Fruit fly (Drosophila melanogaster) whole organism, pupa: ENCODE results near the gene CG13288.

Experiments used
- CG10348 ChIP-seq: fragments of 200-800 bp; sonication (Bioruptor generic); IDR thresholded peaks from 2 replicates; pipeline ENCODE4 v1.3.6; 2022; ENCODE audit warnings: missing biosample characterization, missing genetic modification characterization
- CG12605 ChIP-seq: fragments of 200-800 bp; sonication (Bioruptor generic); IDR thresholded peaks from 2 replicates; pipeline ENCODE4 v1.3.6; 2022; ENCODE audit warnings: missing biosample characterization, missing genetic modification characterization
- CG13204 ChIP-seq: fragments of 200-800 bp; sonication (Bioruptor generic); optimal IDR thresholded peaks from 2 replicates; lab custom pipeline; 2018; ENCODE audit warnings: missing biosample characterization, mild to moderate bottlenecking, missing genetic modification characterization, moderate library complexity
- CG14655 ChIP-seq: fragments of 200-800 bp; sonication (Bioruptor generic); optimal IDR thresholded peaks from 3 replicates; lab custom pipeline; 2017; ENCODE audit warnings: mild to moderate bottlenecking, missing biosample characterization, missing genetic modification reagents, missing genetic modification characterization
- CG15710 ChIP-seq: fragments of 200-800 bp; sonication (Bioruptor generic); optimal IDR thresholded peaks from 2 replicates; lab custom pipeline; 2018; ENCODE audit warnings: missing biosample characterization, mild to moderate bottlenecking, missing genetic modification characterization, moderate library complexity
- CG17806 ChIP-seq: fragments of 200-800 bp; sonication (Bioruptor generic); optimal IDR thresholded peaks from 2 replicates; lab custom pipeline; 2018; ENCODE audit warnings: missing biosample characterization, mild to moderate bottlenecking, missing genetic modification characterization, moderate library complexity
- CG32121 ChIP-seq: fragments of 200-800 bp; sonication (Bioruptor generic); IDR thresholded peaks from 2 replicates; pipeline ENCODE4 v1.3.6; 2022; ENCODE audit warnings: missing biosample characterization, missing genetic modification characterization
- CG34367 ChIP-seq: fragments of 200-800 bp; sonication (Bioruptor generic); optimal IDR thresholded peaks from 2 replicates; lab custom pipeline; 2018; ENCODE audit warnings: missing biosample characterization, mild to moderate bottlenecking, missing genetic modification characterization
- CG4496 ChIP-seq: fragments of 200-800 bp; sonication (Bioruptor generic); IDR thresholded peaks from 3 replicates; pipeline ENCODE4 v1.3.6; 2022; ENCODE audit warnings: missing biosample characterization, missing genetic modification characterization
- CG8159 ChIP-seq: fragments of 200-800 bp; sonication (Bioruptor generic); optimal IDR thresholded peaks from 3 replicates; lab custom pipeline; 2018; ENCODE audit warnings: missing biosample characterization, mild to moderate bottlenecking, missing genetic modification characterization, moderate library complexity
- CG8301 ChIP-seq: fragments of 200-800 bp; sonication (Bioruptor generic); optimal IDR thresholded peaks from 2 replicates; lab custom pipeline; 2018; ENCODE audit warnings: missing biosample characterization, mild to moderate bottlenecking, missing genetic modification characterization
- CG9948 ChIP-seq: fragments of 200-800 bp; sonication (Bioruptor generic); optimal IDR thresholded peaks from 2 replicates; lab custom pipeline; 2018; ENCODE audit warnings: missing biosample characterization, mild to moderate bottlenecking, missing genetic modification characterization, moderate library complexity
- D1 ChIP-seq: fragments of 200-800 bp; sonication (Bioruptor generic); optimal IDR thresholded peaks from 2 replicates; lab custom pipeline; 2018; ENCODE audit warnings: missing biosample characterization, mild to moderate bottlenecking, missing genetic modification characterization, moderate library complexity
- EcR ChIP-seq: fragments of 200-800 bp; sonication (Bioruptor generic); optimal IDR thresholded peaks from 3 replicates; lab custom pipeline; 2019; ENCODE audit warnings: missing biosample characterization, missing genetic modification characterization, mild to moderate bottlenecking, moderate library complexity, missing genetic modification reagents
- Ets98B ChIP-seq: fragments of 200-800 bp; sonication (Bioruptor generic); IDR thresholded peaks from 2 replicates; pipeline ENCODE4 v1.3.6; 2022; ENCODE audit warnings: missing biosample characterization, missing genetic modification characterization
- Pif1A ChIP-seq: fragments of 200-800 bp; sonication (Bioruptor generic); optimal IDR thresholded peaks from 3 replicates; lab custom pipeline; 2016; ENCODE audit warnings: missing biosample characterization, missing genetic modification characterization
- Pif1B ChIP-seq: fragments of 200-800 bp; sonication (Bioruptor generic); optimal IDR thresholded peaks from 3 replicates; lab custom pipeline; 2016; ENCODE audit warnings: missing biosample characterization, missing genetic modification characterization
- Snoo ChIP-seq: fragments of 200-800 bp; sonication (Bioruptor generic); optimal IDR thresholded peaks from 3 replicates; lab custom pipeline; 2017; ENCODE audit warnings: missing biosample characterization, mild to moderate bottlenecking, missing genetic modification characterization, inconsistent platforms
- fd96Ca ChIP-seq: fragments of 200-800 bp; sonication (Bioruptor generic); IDR thresholded peaks from 3 replicates; pipeline ENCODE4 v1.3.6; 2022; ENCODE audit warnings: missing biosample characterization, missing genetic modification characterization
- gl ChIP-seq: fragments of 200-800 bp; sonication (Bioruptor generic); optimal IDR thresholded peaks from 2 replicates; lab custom pipeline; 2018; ENCODE audit warnings: missing biosample characterization, mild to moderate bottlenecking, missing genetic modification characterization
- rn ChIP-seq: fragments of 200-800 bp; sonication (Bioruptor generic); IDR thresholded peaks from 2 replicates; pipeline ENCODE4 v1.3.6; 2022; ENCODE audit warnings: missing biosample characterization, missing genetic modification characterization

The CG13288 gene

DNA sequence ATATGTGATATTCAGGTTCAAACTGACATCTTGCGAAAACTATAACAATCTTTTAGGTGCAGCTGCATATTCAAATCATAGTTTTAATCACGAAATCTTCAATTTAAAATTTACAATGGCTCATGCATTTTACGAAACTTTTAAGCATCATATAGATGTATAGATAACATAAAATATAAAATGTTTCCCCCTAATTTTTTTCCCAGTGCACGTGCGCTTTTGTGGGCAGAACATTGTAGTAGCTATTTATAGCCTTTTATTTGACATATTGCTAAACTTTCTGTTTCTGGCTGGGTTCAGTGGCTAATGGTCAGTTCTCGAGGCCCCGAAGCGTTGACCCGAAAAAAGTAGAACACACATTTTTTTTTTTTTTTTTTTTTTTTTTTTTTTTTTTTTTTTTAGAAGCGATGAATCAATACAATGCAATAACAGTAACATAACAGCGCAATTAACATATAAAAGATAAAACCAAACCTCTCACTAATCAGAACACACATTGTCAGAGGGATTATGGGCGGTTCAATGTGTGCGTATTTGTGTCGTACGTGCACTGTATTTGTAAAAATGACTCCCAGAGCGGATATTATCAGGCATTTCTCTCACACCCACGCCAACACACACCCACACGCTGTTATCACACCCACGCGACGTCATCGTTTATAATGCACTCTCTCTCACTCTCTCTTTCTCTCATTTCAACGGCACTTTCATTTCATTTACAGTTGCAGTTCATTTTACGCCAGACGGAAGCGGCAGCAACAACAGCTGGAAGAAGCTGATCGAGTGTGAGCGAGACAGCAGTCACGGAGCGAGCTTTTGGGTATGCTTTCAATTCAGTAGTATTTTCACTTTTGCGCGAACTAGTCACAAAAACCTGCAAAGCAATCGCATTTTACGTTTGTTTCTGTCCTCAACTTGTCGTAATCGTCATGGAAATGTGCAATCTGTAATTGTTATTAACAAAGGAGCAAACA lies 19.1 kb downstream of the CG13288 start:
- TF ChIP-seq Pif1A (GFP tag; lab: Kevin White, UChicago), result peak; percentile 23
- TF ChIP-seq CG9948 (tag; lab: Kevin White, UChicago), result no peak
- peak; percentile 68 for TF ChIP-seq CG32121 (GFP tag; lab: Robert Waterston, UW)
- TF ChIP-seq EcR (GFP tag; lab: Kevin White, UChicago), result peak; percentile 55
- peak; percentile 60; the same call in 1 of the 2 replicates for TF ChIP-seq Ets98B (GFP tag; lab: Robert Waterston, UW)
- TF ChIP-seq CG12605 (GFP tag; lab: Robert Waterston, UW), result peak; percentile 12; the same call in 1 of the 2 replicates
- no peak for TF ChIP-seq CG8159 (tag; lab: Kevin White, UChicago)
- peak; percentile 66; the same call in 2 of the 3 replicates for TF ChIP-seq CG4496 (GFP tag; lab: Robert Waterston, UW)
- TF ChIP-seq CG34367 (tag; lab: Kevin White, UChicago), result no peak
- TF ChIP-seq fd96Ca (GFP tag; lab: Robert Waterston, UW), result peak; percentile 12; the same call in 1 of the 3 replicates
- TF ChIP-seq Snoo (tag; lab: Kevin White, UChicago), result peak; percentile 20
- no peak for TF ChIP-seq rn (GFP tag; lab: Robert Waterston, UW)
- TF ChIP-seq CG17806, result no peak
- peak; percentile 13 for TF ChIP-seq CG8301 (tag; lab: Kevin White, UChicago)
- peak; percentile 5 for TF ChIP-seq CG15710 (tag; lab: Kevin White, UChicago)
- TF ChIP-seq Pif1B, result peak; percentile 34

DNA sequence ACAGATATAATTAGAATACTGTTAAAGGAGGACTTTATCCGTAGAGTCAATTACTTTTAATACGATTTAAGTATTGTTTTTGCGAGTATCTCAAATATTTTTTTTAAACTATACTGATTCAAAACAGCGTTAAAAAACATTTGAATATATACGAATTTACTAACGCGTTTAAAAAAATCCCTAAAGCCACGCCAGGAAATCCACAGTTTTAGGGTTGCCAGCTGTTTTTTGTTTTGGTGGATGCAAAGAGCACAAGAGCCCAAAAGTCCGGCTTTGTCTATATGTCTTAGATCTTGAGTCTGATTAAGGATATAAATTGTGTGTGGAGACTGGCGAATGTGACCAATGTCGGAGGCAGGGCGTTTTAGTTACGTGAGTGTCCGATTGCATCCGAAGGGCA lies 20.4 kb downstream of the CG13288 start:
- TF ChIP-seq Pif1B (no peak), fd96Ca (GFP tag; lab: Robert Waterston, UW) (no peak), CG13204 (GFP tag; lab: Kevin White, UChicago) (no peak), Pif1A (GFP tag; lab: Kevin White, UChicago) (no peak), CG32121 (GFP tag; lab: Robert Waterston, UW) (no peak), CG17806 (no peak), CG9948 (tag; lab: Kevin White, UChicago) (no peak), CG4496 (GFP tag; lab: Robert Waterston, UW) (no peak), CG8159 (tag; lab: Kevin White, UChicago) (no peak), CG15710 (tag; lab: Kevin White, UChicago) (no peak), gl (tag; lab: Kevin White, UChicago) (no peak), CG12605 (GFP tag; lab: Robert Waterston, UW) (no peak), EcR (GFP tag; lab: Kevin White, UChicago) (no peak), CG10348 (GFP tag; lab: Robert Waterston, UW) (no peak), CG34367 (tag; lab: Kevin White, UChicago) (no peak), rn (GFP tag; lab: Robert Waterston, UW) (no peak), Ets98B (GFP tag; lab: Robert Waterston, UW) (no peak), Snoo (tag; lab: Kevin White, UChicago) (no peak), CG8301 (tag; lab: Kevin White, UChicago) (no peak)

- TF ChIP-seq fd96Ca (GFP tag; lab: Robert Waterston, UW), result no peak
- TF ChIP-seq D1, result no peak
- no peak for TF ChIP-seq gl (tag; lab: Kevin White, UChicago)
- TF ChIP-seq CG8159 (tag; lab: Kevin White, UChicago), result peak; percentile 11
- no peak for TF ChIP-seq Ets98B (GFP tag; lab: Robert Waterston, UW)
- no peak for TF ChIP-seq Pif1B
- no peak for TF ChIP-seq CG13204 (GFP tag; lab: Kevin White, UChicago)
- TF ChIP-seq CG10348 (GFP tag; lab: Robert Waterston, UW), result no peak
Observed at dm6 chr3L:5932363-5932914, 25.3 kb downstream of the CG13288 start, which contains the start of gene Rcc1. Gene Rcc1 (minus strand): TSS chr3L:5932773.

DNA sequence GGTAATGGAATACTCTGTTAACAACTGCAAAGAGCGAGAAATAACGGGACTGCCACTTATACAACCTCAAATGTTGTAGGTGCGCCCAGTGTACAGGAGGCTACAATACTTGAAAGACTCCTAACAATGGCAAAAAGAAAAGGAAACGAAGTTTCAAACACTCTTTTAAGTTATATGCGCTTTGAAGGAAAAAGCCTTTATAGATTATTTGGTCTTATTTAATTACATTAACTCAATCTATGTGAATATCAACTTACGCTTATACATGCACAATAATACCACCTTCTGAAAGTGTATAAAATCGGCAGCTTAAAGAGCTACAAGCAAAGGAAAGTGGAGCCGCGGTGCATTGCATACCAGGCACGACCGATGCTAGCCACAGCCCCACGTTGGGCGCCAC lies 33.2 kb downstream of the CG13288 start:
- TF ChIP-seq CG4496 (GFP tag; lab: Robert Waterston, UW) (0 out of 3 replicates have a peak, but pooled peaks have one; percentile 15), CG34367 (tag; lab: Kevin White, UChicago) (no peak), Pif1A (GFP tag; lab: Kevin White, UChicago) (no peak), Ets98B (GFP tag; lab: Robert Waterston, UW) (0 out of 2 replicates have a peak, but pooled peaks have one; percentile 19), CG14655 (GFP tag; lab: Kevin White, UChicago) (peak; percentile 33), CG13204 (GFP tag; lab: Kevin White, UChicago) (no peak), CG8301 (tag; lab: Kevin White, UChicago) (peak; percentile 11), CG9948 (tag; lab: Kevin White, UChicago) (peak; percentile 21), CG32121 (GFP tag; lab: Robert Waterston, UW) (0 out of 2 replicates have a peak, but pooled peaks have one; percentile 18)

DNA sequence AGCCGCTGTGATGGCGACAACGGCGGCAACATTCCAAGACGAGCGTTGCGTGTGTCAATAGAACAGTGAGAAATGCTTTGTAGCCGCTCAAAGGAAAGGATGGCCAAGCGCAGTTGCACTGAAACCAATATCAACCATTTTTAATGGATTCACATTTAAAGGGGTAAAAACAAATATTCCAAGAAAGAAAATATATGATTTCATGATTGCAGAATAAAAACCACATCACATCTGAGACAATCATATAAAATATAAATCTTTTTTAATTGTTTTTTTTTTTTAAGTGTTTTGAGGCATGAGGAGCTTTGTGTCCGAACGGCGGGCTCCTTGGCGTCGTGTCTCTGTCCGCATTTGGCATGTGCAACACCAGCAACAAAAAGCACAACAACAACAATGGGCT lies 33.9 kb downstream of the CG13288 start:
- TF ChIP-seq fd96Ca (GFP tag; lab: Robert Waterston, UW) (no peak), CG12605 (GFP tag; lab: Robert Waterston, UW) (peak; percentile 39; the same call in 1 of the 2 replicates), CG8159 (tag; lab: Kevin White, UChicago) (peak; percentile 61), Snoo (tag; lab: Kevin White, UChicago) (no peak), Pif1A (GFP tag; lab: Kevin White, UChicago) (peak; percentile 16), CG10348 (GFP tag; lab: Robert Waterston, UW) (no peak), CG14655 (GFP tag; lab: Kevin White, UChicago) (peak; percentile 49), CG34367 (tag; lab: Kevin White, UChicago) (peak; percentile 20), CG17806 (peak; percentile 56), EcR (GFP tag; lab: Kevin White, UChicago) (no peak), Pif1B (peak; percentile 23), CG32121 (GFP tag; lab: Robert Waterston, UW) (no peak), CG8301 (tag; lab: Kevin White, UChicago) (peak; percentile 22), rn (GFP tag; lab: Robert Waterston, UW) (no peak), Ets98B (GFP tag; lab: Robert Waterston, UW) (no peak; the same call in 1 of the 2 replicates), D1 (no peak), CG4496 (GFP tag; lab: Robert Waterston, UW) (peak; percentile 52; the same call in 2 of the 3 replicates), CG15710 (tag; lab: Kevin White, UChicago) (peak; percentile 41), CG9948 (tag; lab: Kevin White, UChicago) (peak; percentile 57)
